Fruit fly (Drosophila melanogaster): Measurements from ENCODE around the gene CG34375.
A peak's percentile ranks its signal among the peaks of the same experiment; 100 is the strongest.

The CG34375 gene

DNA sequence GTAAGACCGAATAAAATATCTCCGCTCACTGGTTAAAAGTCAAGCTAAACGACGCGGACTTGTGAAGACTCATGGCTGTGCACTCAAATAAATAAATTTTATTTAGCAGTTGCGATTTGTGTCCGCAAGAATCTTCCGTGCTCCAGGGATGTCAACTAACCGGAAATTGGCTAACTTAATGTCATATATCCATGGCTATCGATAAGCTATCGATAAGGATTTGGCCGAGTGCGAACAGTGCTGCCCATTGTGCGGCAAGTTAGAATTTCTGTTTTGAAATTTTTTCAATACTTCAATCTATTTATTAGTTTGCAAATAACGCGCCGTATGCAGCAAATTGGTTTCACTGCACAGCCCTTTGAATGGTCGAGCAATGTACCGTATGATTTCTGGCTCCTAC lies 43.6 kb upstream of the CG34375 start, which contains the start of gene p53 (continued):
- TF ChIP-seq CG10209 (GFP tag; optimal IDR thresholded peaks at IDR 0.05) (peak; percentile 71), CG18619 (GFP tag; optimal IDR thresholded peaks at IDR 0.05) (peak; percentile 85), onecut (GFP tag; IDR thresholded peaks at IDR 0.05) (peak; percentile 74), sd (tag; optimal IDR thresholded peaks at IDR 0.05) (peak; percentile 4), Hmx (GFP tag; optimal IDR thresholded peaks at IDR 0.05) (no peak), vnd (GFP tag; IDR thresholded peaks at IDR 0.05; ENCODE audit: partially characterized antibody) (peak; percentile 59; the same call in 2 of the 3 replicates), sob (GFP tag; IDR thresholded peaks at IDR 0.05) (peak; percentile 80), cato (GFP tag; optimal IDR thresholded peaks at IDR 0.05; ENCODE audit: borderline replicate concordance) (peak; percentile 21), Abd-B (GFP tag; optimal IDR thresholded peaks at IDR 0.05) (peak; percentile 61), BEAF-32 (GFP tag; optimal IDR thresholded peaks at IDR 0.05) (peak; percentile 79), CG18476 (GFP tag; optimal IDR thresholded peaks at IDR 0.05) (peak; percentile 8), CG18262 (tag; optimal IDR thresholded peaks at IDR 0.05) (peak; percentile 60), MTF-1 (GFP tag; optimal IDR thresholded peaks at IDR 0.05; ENCODE audit: borderline replicate concordance) (peak; percentile 86), Ravus (GFP tag; IDR thresholded peaks at IDR 0.05) (no peak), ttk (GFP tag; IDR thresholded peaks at IDR 0.05) (peak; percentile 55; the same call in 1 of the 2 replicates), psq (GFP tag; optimal IDR thresholded peaks at IDR 0.05) (no peak), Atf-2 (GFP tag; optimal IDR thresholded peaks at IDR 0.05) (peak; percentile 64), CG1529 (GFP tag; optimal IDR thresholded peaks at IDR 0.05) (peak; percentile 60), ap (GFP tag; IDR thresholded peaks at IDR 0.05) (peak; percentile 37; the same call in 1 of the 2 replicates), CG15011 (GFP tag; optimal IDR thresholded peaks at IDR 0.05) (peak; percentile 76), kay (GFP tag; optimal IDR thresholded peaks at IDR 0.05) (peak; percentile 27), CG1024 (GFP tag; IDR thresholded peaks at IDR 0.05) (peak; percentile 60), bbx (GFP tag; IDR thresholded peaks at IDR 0.05; ENCODE audit: partially characterized antibody) (peak; percentile 81), toy (GFP tag; IDR thresholded peaks at IDR 0.05) (peak; percentile 38; the same call in 1 of the 2 replicates), CG7928 (GFP tag; optimal IDR thresholded peaks at IDR 0.05) (peak; percentile 84), CG12155 (GFP tag; optimal IDR thresholded peaks at IDR 0.05) (peak; percentile 11), stc (GFP tag; IDR thresholded peaks at IDR 0.05) (peak; percentile 76), CG10431 (GFP tag; optimal IDR thresholded peaks at IDR 0.05) (peak; percentile 32), Elba2 (GFP tag; optimal IDR thresholded peaks at IDR 0.05) (no peak), CG4424 (GFP tag; optimal IDR thresholded peaks at IDR 0.05) (peak; percentile 62), CG2129 (GFP tag; IDR thresholded peaks at IDR 0.05; ENCODE audit: partially characterized antibody) (no peak; the same call in 1 of the 2 replicates), ERR (GFP tag; optimal IDR thresholded peaks at IDR 0.05) (peak; percentile 32), ken (GFP tag; IDR thresholded peaks at IDR 0.05) (peak; percentile 62; the same call in 2 of the 3 replicates), sug (tag; optimal IDR thresholded peaks at IDR 0.05) (peak; percentile 57), CG12391 (tag; optimal IDR thresholded peaks at IDR 0.05) (peak; percentile 73), fd64A (GFP tag; optimal IDR thresholded peaks at IDR 0.05) (peak; percentile 63), sens-2 (GFP tag; IDR thresholded peaks at IDR 0.05) (peak; percentile 47; the same call in 1 of the 2 replicates), run (tag; optimal IDR thresholded peaks at IDR 0.05) (no peak), CG8359 (GFP tag; optimal IDR thresholded peaks at IDR 0.05; ENCODE audit: borderline replicate concordance) (peak; percentile 49), Mes4 (GFP tag; optimal IDR thresholded peaks at IDR 0.05) (peak; percentile 82), E2f1 (GFP tag; IDR thresholded peaks at IDR 0.05) (0 out of 2 replicates have a peak, but pooled peaks have one; percentile 20), unpg (GFP tag; optimal IDR thresholded peaks at IDR 0.05) (peak; percentile 67), Ets65A (GFP tag) (peak; percentile 99), CG14014 (GFP tag; IDR thresholded peaks at IDR 0.05) (peak; percentile 60; the same call in 1 of the 2 replicates), CG31388 (GFP tag; optimal IDR thresholded peaks at IDR 0.05) (no peak), CG1602 (GFP tag; optimal IDR thresholded peaks at IDR 0.05) (peak; percentile 2), B-H1 (GFP tag; IDR thresholded peaks at IDR 0.05) (peak; percentile 51; the same call in 1 of the 3 replicates), CG7786 (GFP tag; optimal IDR thresholded peaks at IDR 0.05) (peak; percentile 28), CG11696 (GFP tag; IDR thresholded peaks at IDR 0.05) (no peak), Tbp (GFP tag; optimal IDR thresholded peaks at IDR 0.05) (no peak)
